Fruit fly (Drosophila melanogaster) whole organism, embryonic: Measurements from ENCODE around the gene Or85a.

ENCODE experiments used
- ATbp ChIP-seq: fragments of 200-800 bp; sonication (Bioruptor generic); optimal IDR thresholded peaks from 2 replicates; lab custom pipeline; 2017; ENCODE audit warnings: missing biosample characterization, mild to moderate bottlenecking, missing genetic modification characterization, missing genetic modification reagents
- Atf3 ChIP-seq: fragments of 200-800 bp; sonication (Bioruptor generic); optimal IDR thresholded peaks from 3 replicates; lab custom pipeline; 2016; ENCODE audit warnings: missing biosample characterization, missing genetic modification characterization
- Awh ChIP-seq: fragments of 200-800 bp; sonication (Bioruptor generic); IDR thresholded peaks from 2 replicates; pipeline ENCODE4, ENCODE4 v1.3.6; 2022; ENCODE audit warnings: missing biosample characterization, missing genetic modification characterization
- CG10565 ChIP-seq: fragments of 200-800 bp; sonication (Bioruptor generic); optimal IDR thresholded peaks from 3 replicates; lab custom pipeline; 2016; ENCODE audit warnings: missing biosample characterization, mild to moderate bottlenecking, missing genetic modification characterization
- CG14710 ChIP-seq: fragments of 200-800 bp; sonication (Bioruptor generic); optimal IDR thresholded peaks from 3 replicates; lab custom pipeline; 2019; ENCODE audit warnings: missing biosample characterization, mild to moderate bottlenecking, missing genetic modification characterization, moderate library complexity
- CG1529 ChIP-seq: fragments of 200-800 bp; sonication (Bioruptor generic); optimal IDR thresholded peaks from 3 replicates; lab custom pipeline; 2018; ENCODE audit warnings: missing biosample characterization, missing genetic modification characterization
- CG17802 ChIP-seq: fragments of 200-800 bp; sonication (Bioruptor generic); optimal IDR thresholded peaks from 2 replicates; lab custom pipeline; 2018; ENCODE audit warnings: missing biosample characterization, mild to moderate bottlenecking, missing genetic modification characterization, moderate library complexity
- CG2199 ChIP-seq: fragments of 200-800 bp; sonication (Bioruptor generic); IDR thresholded peaks from 3 replicates; pipeline ENCODE4 v1.3.6; 2022; ENCODE audit warnings: missing biosample characterization, missing genetic modification characterization
- CG2202 ChIP-seq: fragments of 200-800 bp; sonication (Bioruptor generic); optimal IDR thresholded peaks from 2 replicates; lab custom pipeline; 2018; ENCODE audit warnings: missing biosample characterization, mild to moderate bottlenecking, missing genetic modification characterization
- CG2875 ChIP-seq: fragments of 200-800 bp; sonication (Bioruptor generic); optimal IDR thresholded peaks from 2 replicates; lab custom pipeline; 2017; ENCODE audit warnings: missing biosample characterization, mild to moderate bottlenecking, missing genetic modification characterization, missing genetic modification reagents
- CG30431 ChIP-seq: fragments of 200-800 bp; sonication (Bioruptor generic); optimal IDR thresholded peaks from 2 replicates; lab custom pipeline; 2017; ENCODE audit warnings: missing biosample characterization, missing genetic modification characterization
- CG3065 ChIP-seq: fragments of 200-800 bp; sonication (Bioruptor generic); optimal IDR thresholded peaks from 2 replicates; lab custom pipeline; 2016; ENCODE audit warnings: missing biosample characterization, missing genetic modification characterization
- CG31388 ChIP-seq: fragments of 200-800 bp; sonication (Bioruptor generic); optimal IDR thresholded peaks from 2 replicates; lab custom pipeline; 2016; ENCODE audit warnings: missing biosample characterization, missing genetic modification characterization
- CG33213 ChIP-seq: fragments of 200-800 bp; sonication (Bioruptor generic); optimal IDR thresholded peaks from 3 replicates; lab custom pipeline; 2016; ENCODE audit warnings: missing biosample characterization, missing genetic modification characterization
- CG33557 ChIP-seq: fragments of 200-800 bp; sonication (Bioruptor generic); optimal IDR thresholded peaks from 2 replicates; lab custom pipeline; 2019; ENCODE audit warnings: missing biosample characterization, mild to moderate bottlenecking, missing genetic modification characterization, moderate library complexity
- CG4707 ChIP-seq: fragments of 200-800 bp; sonication (Bioruptor generic); optimal IDR thresholded peaks from 2 replicates; lab custom pipeline; 2018; ENCODE audit warnings: missing biosample characterization, mild to moderate bottlenecking, missing genetic modification characterization, moderate library complexity
- CG4820 ChIP-seq: fragments of 200-800 bp; sonication (Bioruptor generic); optimal IDR thresholded peaks from 3 replicates; lab custom pipeline; 2016; ENCODE audit warnings: missing biosample characterization, missing genetic modification characterization
- CG5245 ChIP-seq: fragments of 200-800 bp; sonication (Bioruptor generic); optimal IDR thresholded peaks from 3 replicates; lab custom pipeline; 2016; ENCODE audit warnings: missing biosample characterization, missing genetic modification characterization
- CG6175 ChIP-seq: fragments of 200-800 bp; sonication (Bioruptor generic); IDR thresholded peaks from 3 replicates; pipeline ENCODE4 v1.3.6; 2022; ENCODE audit warnings: missing biosample characterization, missing genetic modification characterization
- CG6254 ChIP-seq: fragments of 200-800 bp; sonication (Bioruptor generic); optimal IDR thresholded peaks from 3 replicates; lab custom pipeline; 2017; ENCODE audit warnings: mild to moderate bottlenecking, missing biosample characterization, missing genetic modification reagents, missing genetic modification characterization
- CG6683 ChIP-seq: fragments of 200-800 bp; sonication (Bioruptor generic); optimal IDR thresholded peaks from 2 replicates; lab custom pipeline; 2017; ENCODE audit warnings: missing biosample characterization, mild to moderate bottlenecking, missing genetic modification characterization, missing genetic modification reagents
- CG8765 ChIP-seq: fragments of 200-800 bp; sonication (Bioruptor generic); IDR thresholded peaks from 2 replicates; pipeline ENCODE4 v1.3.6; 2022; ENCODE audit warnings: missing biosample characterization, missing genetic modification characterization
- CG9876 ChIP-seq: fragments of 200-800 bp; sonication (Bioruptor generic); optimal IDR thresholded peaks from 2 replicates; lab custom pipeline; 2016; ENCODE audit warnings: missing biosample characterization, missing genetic modification characterization
- CG9932 ChIP-seq: fragments of 200-800 bp; sonication (Bioruptor generic); IDR thresholded peaks from 2 replicates; pipeline ENCODE4 v1.3.6; 2022; ENCODE audit warnings: missing biosample characterization, missing genetic modification characterization
- Dip3 ChIP-seq: fragments of 200-800 bp; sonication (Bioruptor generic); optimal IDR thresholded peaks from 3 replicates; lab custom pipeline; 2016; ENCODE audit warnings: missing biosample characterization, missing genetic modification characterization
- Dll ChIP-seq: fragments of 200-800 bp; sonication (Bioruptor generic); IDR thresholded peaks from 4 replicates; pipeline ENCODE4 v1.3.6; 2022; ENCODE audit warnings: missing biosample characterization, missing genetic modification characterization; ENCODE audit not compliant: partially characterized antibody
- Elba2 ChIP-seq: fragments of 200-800 bp; sonication (Bioruptor generic); optimal IDR thresholded peaks from 3 replicates; lab custom pipeline; 2016; ENCODE audit warnings: missing biosample characterization, missing genetic modification characterization
- HLH54F ChIP-seq: fragments of 200-800 bp; sonication (Bioruptor generic); optimal IDR thresholded peaks from 3 replicates; lab custom pipeline; 2016; ENCODE audit warnings: missing biosample characterization, missing genetic modification characterization
- Lpt ChIP-seq: fragments of >200 bp; optimal IDR thresholded peaks from 2 replicates; lab custom pipeline; 2018; ENCODE audit warnings: missing biosample characterization, missing genetic modification characterization
- NC2β ChIP-seq: fragments of 200-800 bp; sonication (Bioruptor generic); optimal IDR thresholded peaks from 2 replicates; lab custom pipeline; 2016; ENCODE audit warnings: missing biosample characterization, missing genetic modification characterization
- Neu2 ChIP-seq: fragments of 200-800 bp; sonication (Bioruptor generic); optimal IDR thresholded peaks from 3 replicates; lab custom pipeline; 2016; ENCODE audit warnings: missing biosample characterization, missing genetic modification characterization, borderline replicate concordance
- Pdp1 ChIP-seq, 2 experiments: fragments of 200-800 bp; sonication (Bioruptor generic); optimal IDR thresholded peaks; 3 replicates each; lab custom pipeline; 2016; ENCODE audit warnings: missing biosample characterization in 2 of 2, missing genetic modification characterization in 2 of 2, mild to moderate bottlenecking in 1 of 2, moderate library complexity in 1 of 2
- Rfx ChIP-seq: fragments of 200-800 bp; sonication (Bioruptor generic); IDR thresholded peaks from 2 replicates; pipeline ENCODE4 v1.3.6; 2022; ENCODE audit warnings: missing biosample characterization, missing genetic modification characterization
- cato ChIP-seq: fragments of 200-800 bp; sonication (Bioruptor generic); optimal IDR thresholded peaks from 2 replicates; lab custom pipeline; 2016; ENCODE audit warnings: missing biosample characterization, missing genetic modification characterization, borderline replicate concordance
- cg ChIP-seq: fragments of 200-800 bp; sonication (Bioruptor generic); optimal IDR thresholded peaks from 3 replicates; lab custom pipeline; 2019; ENCODE audit warnings: missing biosample characterization, mild to moderate bottlenecking, missing genetic modification characterization, moderate library complexity
- ems ChIP-seq: fragments of 200-800 bp; sonication (Bioruptor generic); optimal IDR thresholded peaks from 3 replicates; lab custom pipeline; 2016; ENCODE audit warnings: missing biosample characterization, missing genetic modification characterization
- gsb ChIP-seq: fragments of 200-800 bp; sonication (Bioruptor generic); IDR thresholded peaks from 2 replicates; pipeline ENCODE4 v1.3.6; 2022; ENCODE audit warnings: missing biosample characterization, missing genetic modification characterization
- gsb-n ChIP-seq: fragments of 200-800 bp; sonication (Bioruptor generic); optimal IDR thresholded peaks from 3 replicates; lab custom pipeline; 2018; ENCODE audit warnings: missing biosample characterization, mild to moderate bottlenecking, missing genetic modification characterization
- klu ChIP-seq: fragments of 200-800 bp; sonication (Bioruptor generic); IDR thresholded peaks from 2 replicates; pipeline ENCODE4 v1.3.6; 2022; ENCODE audit warnings: missing biosample characterization, missing genetic modification characterization
- org-1 ChIP-seq: fragments of 200-800 bp; sonication (Bioruptor generic); optimal IDR thresholded peaks from 2 replicates; lab custom pipeline; 2017; ENCODE audit warnings: missing biosample characterization, missing genetic modification characterization
- pho ChIP-seq: fragments of 200-800 bp; sonication (Bioruptor generic); optimal IDR thresholded peaks from 2 replicates; lab custom pipeline; 2016; ENCODE audit warnings: missing biosample characterization, missing genetic modification characterization
- pita ChIP-seq: fragments of 200-800 bp; sonication (Bioruptor generic); optimal IDR thresholded peaks from 2 replicates; lab custom pipeline; 2017; ENCODE audit warnings: missing biosample characterization, mild to moderate bottlenecking, missing genetic modification characterization
- repo ChIP-seq: fragments of 200-800 bp; sonication (Bioruptor generic); optimal IDR thresholded peaks from 2 replicates; lab custom pipeline; 2016; ENCODE audit warnings: missing biosample characterization, missing genetic modification characterization
- seq ChIP-seq: fragments of 200-800 bp; sonication (Bioruptor generic); IDR thresholded peaks from 2 replicates; pipeline ENCODE4 v1.3.6; 2022; ENCODE audit warnings: missing biosample characterization, missing genetic modification characterization
- tll ChIP-seq, 2 experiments: fragments of 200-800 bp in 1 of 2; fragments of >200 bp in 1 of 2; sonication (Bioruptor generic) in 1 of 2; optimal IDR thresholded peaks; 2 replicates each; lab custom pipeline; 2017 to 2019; ENCODE audit warnings: missing biosample characterization in 2 of 2, missing genetic modification characterization in 2 of 2, mild to moderate bottlenecking in 1 of 2, moderate library complexity in 1 of 2
- trh ChIP-seq: fragments of 200-800 bp; sonication (Bioruptor generic); optimal IDR thresholded peaks from 2 replicates; lab custom pipeline; 2016; ENCODE audit warnings: missing biosample characterization, missing genetic modification characterization
- unc-4 ChIP-seq: fragments of 200-800 bp; sonication (Bioruptor generic); IDR thresholded peaks from 2 replicates; pipeline ENCODE4 v1.3.6; 2022; ENCODE audit warnings: missing biosample characterization, missing genetic modification characterization; ENCODE audit not compliant: partially characterized antibody
- zf30C ChIP-seq: fragments of 200-800 bp; sonication (Bioruptor generic); optimal IDR thresholded peaks from 3 replicates; lab custom pipeline; 2018; ENCODE audit warnings: missing biosample characterization, mild to moderate bottlenecking, missing genetic modification characterization
- zfh1 ChIP-seq: fragments of 200-800 bp; sonication (Bioruptor generic); IDR thresholded peaks from 3 replicates; pipeline ENCODE4 v1.3.6; 2022; ENCODE audit warnings: missing biosample characterization, missing genetic modification characterization

Or85a gene

dm6 chr3R:8300928-8301752 lies 20.4 kb upstream of the Or85a start, which contains the start of the genes CG9626 and mRpL1 (continued):
- TF ChIP-seq CG14710 (tag; lab: Kevin White, UChicago) = peak; percentile 76
- no peak for TF ChIP-seq gsb-n
- TF ChIP-seq klu = no peak
- TF ChIP-seq ATbp (GFP tag; lab: Kevin White, UChicago) = no peak
- no peak for TF ChIP-seq ems (GFP tag; lab: Kevin White, UChicago)
- no peak for TF ChIP-seq CG1529 (GFP tag; lab: Kevin White, UChicago)
- TF ChIP-seq CG33557 (GFP tag; lab: Kevin White, UChicago) = no peak
- peak; percentile 51; the same call in 1 of the 3 replicates for TF ChIP-seq CG2199 (GFP tag; lab: Robert Waterston, UW)
- TF ChIP-seq CG2202 (tag; lab: Kevin White, UChicago) = no peak
- TF ChIP-seq CG8765 (GFP tag; lab: Robert Waterston, UW) = no peak
- no peak for TF ChIP-seq seq
- TF ChIP-seq Pdp1 (GFP tag; optimal IDR thresholded peaks at IDR 0.05; lab: Kevin White, UChicago) = peak in 1 of 2 experiments; percentile 100
- peak in 1 of 2 experiments; percentile 89 for TF ChIP-seq tll (GFP tag; optimal IDR thresholded peaks at IDR 0.05; lab: Kevin White, UChicago)
- TF ChIP-seq CG17802 = peak; percentile 7
- no peak for TF ChIP-seq org-1 (GFP tag; lab: Kevin White, UChicago)
- TF ChIP-seq Dll (GFP tag; lab: Robert Waterston, UW) = 0 out of 4 replicates have a peak, but pooled peaks have one; percentile 13
- no peak for TF ChIP-seq CG4820 (GFP tag; lab: Kevin White, UChicago)
- TF ChIP-seq pho (GFP tag; lab: Kevin White, UChicago) = peak; percentile 17
- no peak for TF ChIP-seq HLH54F (GFP tag; lab: Kevin White, UChicago)
- no peak for TF ChIP-seq Lpt (GFP tag; lab: Kevin White, UChicago)
- no peak for TF ChIP-seq Awh (GFP tag; lab: Robert Waterston, UW)
- no peak for TF ChIP-seq Dip3 (GFP tag; lab: Kevin White, UChicago)
- peak; percentile 58 for TF ChIP-seq CG33213
- no peak for TF ChIP-seq CG6175 (GFP tag; lab: Robert Waterston, UW)
- no peak for TF ChIP-seq CG6254 (GFP tag; lab: Kevin White, UChicago)
- no peak for TF ChIP-seq cato
- TF ChIP-seq CG9876 (GFP tag; lab: Kevin White, UChicago) = no peak
- peak; percentile 94 for TF ChIP-seq pita (GFP tag; lab: Kevin White, UChicago)
- TF ChIP-seq gsb (GFP tag; lab: Robert Waterston, UW) = no peak
- TF ChIP-seq CG30431 (GFP tag; lab: Kevin White, UChicago) = no peak
- no peak for TF ChIP-seq NC2β
- TF ChIP-seq Neu2 = no peak
- TF ChIP-seq CG5245 (GFP tag; lab: Kevin White, UChicago) = no peak
- TF ChIP-seq CG4707 (GFP tag; lab: Kevin White, UChicago) = no peak
- peak; percentile 32; the same call in 1 of the 2 replicates for TF ChIP-seq Rfx (GFP tag; lab: Robert Waterston, UW)
- no peak for TF ChIP-seq CG31388
- TF ChIP-seq CG9932 (GFP tag; lab: Robert Waterston, UW) = peak; percentile 28; the same call in 1 of the 2 replicates
- TF ChIP-seq Atf3 (GFP tag; lab: Kevin White, UChicago) = no peak
- TF ChIP-seq CG6683 (GFP tag; lab: Kevin White, UChicago) = no peak
- TF ChIP-seq cg (GFP tag; lab: Kevin White, UChicago) = no peak
- no peak for TF ChIP-seq zf30C
- TF ChIP-seq repo (GFP tag; lab: Kevin White, UChicago) = no peak
- no peak for TF ChIP-seq zfh1 (GFP tag; lab: Robert Waterston, UW)
- no peak for TF ChIP-seq trh
- no peak for TF ChIP-seq CG2875
- TF ChIP-seq CG10565 (GFP tag; lab: Kevin White, UChicago) = no peak
- no peak for TF ChIP-seq unc-4 (GFP tag; lab: Robert Waterston, UW)
- peak; percentile 6 for TF ChIP-seq CG3065
- no peak for TF ChIP-seq Elba2 (GFP tag; lab: Kevin White, UChicago)
